Worm (Caenorhabditis elegans) whole organism, L1 larva: ENCODE measurements around the gene col-178.

ENCODE experiments used
- aly-2 ChIP-seq: fragments of 150-350 bp; optimal IDR thresholded peaks from 2 replicates; lab custom pipeline; 2014; ENCODE audit warnings: missing biosample characterization, missing genetic modification characterization
- ama-1 ChIP-seq: fragments of 150-350 bp; optimal IDR thresholded peaks from 2 replicates; lab custom pipeline; 2014
- dpl-1 ChIP-seq, 3 experiments: fragments of 150-350 bp in 2 of 3; sonication (generic microtip) in 1 of 3; optimal IDR thresholded peaks; 2 replicates each; lab custom pipeline; 2014 to 2017; ENCODE audit warnings: missing biosample characterization in 3 of 3, missing genetic modification characterization in 3 of 3, missing genetic modification reagents in 3 of 3
- egl-13 ChIP-seq: sonication (generic microtip); optimal IDR thresholded peaks from 2 replicates; lab custom pipeline; 2016; ENCODE audit warnings: missing genotype, missing genetic modification reagents, missing genetic modification characterization, missing compliant biosample characterization
- fkh-4 ChIP-seq: sonication (generic microtip); optimal IDR thresholded peaks from 2 replicates; lab custom pipeline; 2016; ENCODE audit warnings: missing compliant biosample characterization, missing genetic modification characterization, borderline replicate concordance
- jun-1 ChIP-seq: fragments of 150-350 bp; optimal IDR thresholded peaks from 2 replicates; lab custom pipeline; 2014; ENCODE audit warnings: missing biosample characterization, missing genetic modification reagents, missing genetic modification characterization
- lin-13 ChIP-seq: fragments of 150-350 bp; optimal IDR thresholded peaks from 2 replicates; lab custom pipeline; 2014; ENCODE audit warnings: missing biosample characterization, missing genetic modification reagents, missing genetic modification characterization
- nhr-11 ChIP-seq: fragments of 150-350 bp; optimal IDR thresholded peaks from 2 replicates; lab custom pipeline; 2014; ENCODE audit warnings: missing biosample characterization, missing genetic modification characterization
- nhr-90 ChIP-seq: sonication (generic microtip); optimal IDR thresholded peaks from 2 replicates; lab custom pipeline; 2016; ENCODE audit warnings: mild to moderate bottlenecking, missing genetic modification characterization, missing compliant biosample characterization; ENCODE audit not compliant: poor library complexity
- snpc-4 ChIP-seq: fragments of 150-350 bp; optimal IDR thresholded peaks from 2 replicates; lab custom pipeline; 2014; ENCODE audit warnings: missing biosample characterization, missing genetic modification characterization
- ztf-4 ChIP-seq: fragments of 150-350 bp; optimal IDR thresholded peaks from 2 replicates; lab custom pipeline; 2014; ENCODE audit warnings: missing biosample characterization, missing genetic modification characterization

- no peak for TF ChIP-seq lin-13 (GFP tag; lab: Kevin White, UChicago)
- no peak for TF ChIP-seq ztf-4 (tag; lab: Kevin White, UChicago)
- no peak for TF ChIP-seq egl-13 (tag; lab: Kevin White, UChicago)
- no peak for TF ChIP-seq nhr-90 (tag; lab: Kevin White, UChicago)
- no peak for TF ChIP-seq aly-2
- TF ChIP-seq fkh-4 (tag; lab: Kevin White, UChicago), result no peak
- TF ChIP-seq snpc-4 (tag; lab: Kevin White, UChicago), result no peak
- TF ChIP-seq ama-1 (lab: Kevin White, UChicago), result no peak
- no peak for TF ChIP-seq jun-1 (tag; lab: Kevin White, UChicago)
- no peak for TF ChIP-seq dpl-1 (GFP tag; optimal IDR thresholded peaks at IDR 0.05; lab: Kevin White, UChicago)
- TF ChIP-seq nhr-11 (tag; lab: Kevin White, UChicago), result no peak
Observed at ce11 chrX:11185498-11185897, 13.8 kb upstream of the col-178 start, which contains the start of gene gnrr-7.
